Worm (Caenorhabditis elegans): ENCODE measurements around the gene tgt-1.

- TF ChIP-seq C38D4.7 (GFP tag; optimal IDR thresholded peaks at IDR 0.05) (no peak), ceh-9 (tag; optimal IDR thresholded peaks at IDR 0.05) (no peak), pat-9 (tag; optimal IDR thresholded peaks at IDR 0.05) (no peak), ama-1 (optimal IDR thresholded peaks at IDR 0.05) (no peak)
These were observed 22.5 kb downstream of the tgt-1 start, which contains the start of gene slc-5A12 for ce11 chrIV:11937087-11937486.
